Worm (Caenorhabditis elegans): ENCODE measurements around the gene ttr-22.

ttr-22 gene

ce11 chrV:12244980-12245742, 3.9 kb downstream of the ttr-22 start, which contains the start of the genes T04H1.13, slfl-5 and rad-50:
T04H1.13 (minus strand) TSS chrV:12245030.
slfl-5 (minus strand) TSS chrV:12245044.
rad-50 (plus strand) TSS chrV:12245646.
- TF ChIP-seq F10B5.3 (tag; optimal IDR thresholded peaks at IDR 0.05): no peak
- TF ChIP-seq lin-1 (GFP tag; IDR thresholded peaks at IDR 0.05): 0 out of 2 replicates have a peak, but pooled peaks have one; percentile 25
- TF ChIP-seq nhr-6 (tag; optimal IDR thresholded peaks at IDR 0.05): no peak
- TF ChIP-seq pha-4 (GFP tag; IDR thresholded peaks at IDR 0.05): no peak
- peak; percentile 81 for TF ChIP-seq pha-4 (tag; optimal IDR thresholded peaks at IDR 0.05)
- TF ChIP-seq dmd-6 (GFP tag; IDR thresholded peaks at IDR 0.05): peak; percentile 70
- no peak for TF ChIP-seq unc-39 (tag; optimal IDR thresholded peaks at IDR 0.05)
- TF ChIP-seq nhr-237 (tag; optimal IDR thresholded peaks at IDR 0.05): no peak
- 0 out of 2 replicates have a peak, but pooled peaks have one; percentile 27 for TF ChIP-seq tra-1 (GFP tag; IDR thresholded peaks at IDR 0.05)
- TF ChIP-seq unc-62 (GFP tag; optimal IDR thresholded peaks at IDR 0.05 in 1 of 2): peak in 1 of 2 experiments; percentile 8
- TF ChIP-seq unc-62 (tag; optimal IDR thresholded peaks at IDR 0.05): no peak
- peak in 1 of 2 experiments; percentile 69 for TF ChIP-seq daf-16 (GFP tag; optimal IDR thresholded peaks at IDR 0.05)
- TF ChIP-seq daf-16 (tag; optimal IDR thresholded peaks at IDR 0.05): no peak

ce11 chrV:12245777-12246452, 4.7 kb downstream of the ttr-22 start:
- TF ChIP-seq hlh-11 (tag; optimal IDR thresholded peaks at IDR 0.05) (no peak), mes-2 (tag; optimal IDR thresholded peaks at IDR 0.05; ENCODE audit: poor library complexity, severe bottlenecking) (peak; percentile 38), daf-16 (GFP tag; optimal IDR thresholded peaks at IDR 0.05) (no peak), daf-16 (tag; optimal IDR thresholded peaks at IDR 0.05) (peak; percentile 92), T20F7.1 (GFP tag; optimal IDR thresholded peaks at IDR 0.05) (peak; percentile 93), rbr-2 (tag; optimal IDR thresholded peaks at IDR 0.05) (no peak), Y48G9A.11 (GFP tag; IDR thresholded peaks at IDR 0.05) (peak; percentile 66), nhr-25 (tag; optimal IDR thresholded peaks at IDR 0.05; ENCODE audit: borderline replicate concordance, insufficient read depth) (no peak), lin-15B (tag; optimal IDR thresholded peaks at IDR 0.05) (no peak), lin-1 (GFP tag; IDR thresholded peaks at IDR 0.05) (no peak), nhr-76 (tag; optimal IDR thresholded peaks at IDR 0.05) (no peak), F49E8.2 (tag; optimal IDR thresholded peaks at IDR 0.05; ENCODE audit: borderline replicate concordance) (no peak), nhr-6 (tag; optimal IDR thresholded peaks at IDR 0.05) (peak; percentile 86), dpl-1 (GFP tag; optimal IDR thresholded peaks at IDR 0.05) (peak; percentile 60), zip-2 (tag; optimal IDR thresholded peaks at IDR 0.05) (peak; percentile 72)

DNA sequence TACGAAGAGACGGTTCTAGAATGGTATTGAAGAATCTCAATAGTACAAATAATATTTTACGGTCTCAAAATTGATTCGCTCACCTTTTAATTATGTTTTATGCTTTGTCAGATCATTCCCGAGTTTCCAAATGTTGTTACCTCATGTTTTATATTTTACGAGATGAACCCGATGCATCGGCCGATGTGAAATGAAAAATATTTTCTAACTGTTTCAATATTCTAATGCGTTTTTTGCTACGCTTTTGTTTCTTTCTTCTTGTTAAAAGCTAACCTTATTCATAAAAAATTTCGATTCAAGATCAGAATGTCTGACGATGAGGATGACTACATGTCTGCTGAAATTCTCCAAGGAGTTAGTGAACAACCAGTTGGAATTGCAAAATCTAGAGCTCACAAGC, 9.8 kb downstream of the ttr-22 start, which contains the start of gene T04H1.5:
TSS of gene T04H1.5 (plus strand) at position 301 of the 400 bp plus-strand sequence.
- no peak for TF ChIP-seq nhr-25 (tag; optimal IDR thresholded peaks at IDR 0.05; ENCODE audit: borderline replicate concordance, insufficient read depth)
- TF ChIP-seq vab-7 (GFP tag; IDR thresholded peaks at IDR 0.05): no peak
- TF ChIP-seq aha-1 (tag): no peak
- TF ChIP-seq daf-8 (GFP tag; IDR thresholded peaks at IDR 0.05): no peak
- TF ChIP-seq hmg-1.1 (GFP tag; IDR thresholded peaks at IDR 0.05): no peak
- TF ChIP-seq lin-39 (tag; optimal IDR thresholded peaks at IDR 0.05): no peak
- no peak for TF ChIP-seq F10B5.3 (tag; optimal IDR thresholded peaks at IDR 0.05)
- TF ChIP-seq ces-1 (GFP tag; optimal IDR thresholded peaks at IDR 0.05): no peak
- no peak for TF ChIP-seq set-16 (GFP tag; IDR thresholded peaks at IDR 0.05)
- no peak for TF ChIP-seq zfp-3 (GFP tag; conservative IDR thresholded peaks at IDR 0.05)
- TF ChIP-seq D1046.2 (GFP tag; IDR thresholded peaks at IDR 0.05): no peak
- no peak for TF ChIP-seq rbr-2 (tag; optimal IDR thresholded peaks at IDR 0.05)
- no peak for TF ChIP-seq mxl-3 (GFP tag; optimal IDR thresholded peaks at IDR 0.05)
- no peak for TF ChIP-seq snpc-4 (tag; optimal IDR thresholded peaks at IDR 0.05)
- no peak for TF ChIP-seq F44E2.7 (GFP tag; IDR thresholded peaks at IDR 0.05)
- no peak for TF ChIP-seq aly-2 (tag; optimal IDR thresholded peaks at IDR 0.05)
- TF ChIP-seq ceh-20 (GFP tag; IDR thresholded peaks at IDR 0.05): no peak
- no peak for TF ChIP-seq nhr-42 (GFP tag; IDR thresholded peaks at IDR 0.05)

Measured in whole organism, L4 larva.